Fruit fly (Drosophila melanogaster) whole organism, embryonic: ENCODE results near the gene sau.
A peak's percentile ranks its signal among the peaks of the same experiment; 100 is the strongest.

Experiments
- CG10431 ChIP-seq: fragments of 200-800 bp; sonication (Bioruptor generic); optimal IDR thresholded peaks from 3 replicates; lab custom pipeline; 2018; ENCODE audit warnings: missing biosample characterization, mild to moderate bottlenecking, missing genetic modification characterization
- CG12155 ChIP-seq: fragments of 200-800 bp; sonication (Bioruptor generic); optimal IDR thresholded peaks from 3 replicates; lab custom pipeline; 2016; ENCODE audit warnings: missing biosample characterization, missing genetic modification characterization
- CG12391 ChIP-seq: fragments of 200-800 bp; sonication (Bioruptor generic); optimal IDR thresholded peaks from 3 replicates; lab custom pipeline; 2018; ENCODE audit warnings: missing biosample characterization, mild to moderate bottlenecking, missing genetic modification characterization, moderate library complexity
- CG1602 ChIP-seq: fragments of 200-800 bp; sonication (Bioruptor generic); optimal IDR thresholded peaks from 3 replicates; lab custom pipeline; 2016; ENCODE audit warnings: missing biosample characterization, missing genetic modification characterization
- CG16813 ChIP-seq: fragments of 200-800 bp; sonication (Bioruptor generic); IDR thresholded peaks from 3 replicates; pipeline ENCODE4 v1.3.6; 2022; ENCODE audit warnings: missing biosample characterization, missing genetic modification characterization; ENCODE audit not compliant: partially characterized antibody
- CG2875 ChIP-seq: fragments of 200-800 bp; sonication (Bioruptor generic); optimal IDR thresholded peaks from 2 replicates; lab custom pipeline; 2017; ENCODE audit warnings: missing biosample characterization, mild to moderate bottlenecking, missing genetic modification characterization, missing genetic modification reagents
- CG33557 ChIP-seq: fragments of 200-800 bp; sonication (Bioruptor generic); optimal IDR thresholded peaks from 2 replicates; lab custom pipeline; 2019; ENCODE audit warnings: missing biosample characterization, mild to moderate bottlenecking, missing genetic modification characterization, moderate library complexity
- CG34224 ChIP-seq: fragments of 200-800 bp; sonication (Bioruptor generic); IDR thresholded peaks from 3 replicates; pipeline ENCODE4 v1.3.6; 2022; ENCODE audit warnings: missing biosample characterization, missing genetic modification characterization; ENCODE audit not compliant: partially characterized antibody
- CG34376 ChIP-seq: fragments of 200-800 bp; sonication (Bioruptor generic); optimal IDR thresholded peaks from 2 replicates; lab custom pipeline; 2018; ENCODE audit warnings: missing biosample characterization, mild to moderate bottlenecking, missing genetic modification characterization
- CG4404 ChIP-seq: fragments of 200-800 bp; sonication (Bioruptor generic); IDR thresholded peaks from 2 replicates; pipeline ENCODE4 v1.3.6; 2022; ENCODE audit warnings: missing biosample characterization, missing genetic modification characterization
- CG7745 ChIP-seq: fragments of 200-800 bp; sonication (Bioruptor generic); optimal IDR thresholded peaks from 2 replicates; lab custom pipeline; 2018; ENCODE audit warnings: missing biosample characterization, mild to moderate bottlenecking, missing genetic modification characterization, moderate library complexity
- CG8290 ChIP-seq, 3 experiments: fragments of 200-800 bp; sonication (Bioruptor generic); optimal IDR thresholded peaks; 2 replicates each; lab custom pipeline; 2016 to 2019; ENCODE audit warnings: missing biosample characterization in 3 of 3, missing genetic modification characterization in 3 of 3, mild to moderate bottlenecking in 2 of 3, moderate library complexity in 1 of 3
- CG8388 ChIP-seq: fragments of 200-800 bp; sonication (Bioruptor generic); optimal IDR thresholded peaks from 2 replicates; lab custom pipeline; 2019; ENCODE audit warnings: missing biosample characterization, mild to moderate bottlenecking, missing genetic modification characterization, moderate library complexity
- CG9817 ChIP-seq: fragments of 200-800 bp; sonication (Bioruptor generic); optimal IDR thresholded peaks from 2 replicates; lab custom pipeline; 2018; ENCODE audit warnings: missing biosample characterization, mild to moderate bottlenecking, missing genetic modification characterization, moderate library complexity
- CHES-1-like ChIP-seq: fragments of 200-800 bp; sonication (Bioruptor generic); optimal IDR thresholded peaks from 2 replicates; lab custom pipeline; 2016; ENCODE audit warnings: missing biosample characterization, missing genetic modification characterization
- Dll ChIP-seq: fragments of 200-800 bp; sonication (Bioruptor generic); IDR thresholded peaks from 4 replicates; pipeline ENCODE4 v1.3.6; 2022; ENCODE audit warnings: missing biosample characterization, missing genetic modification characterization; ENCODE audit not compliant: partially characterized antibody
- Doc2 ChIP-seq: fragments of 200-800 bp; sonication (Bioruptor generic); IDR thresholded peaks from 2 replicates; pipeline ENCODE4 v1.3.6; 2022; ENCODE audit warnings: missing biosample characterization, missing genetic modification characterization
- Dp ChIP-seq: fragments of 200-800 bp; sonication (Bioruptor generic); optimal IDR thresholded peaks from 2 replicates; lab custom pipeline; 2018; ENCODE audit warnings: missing biosample characterization, mild to moderate bottlenecking, missing genetic modification characterization, moderate library complexity
- Eip74EF ChIP-seq, 2 experiments: fragments of 200-800 bp in 1 of 2; fragments of >200 bp in 1 of 2; sonication (Bioruptor generic) in 1 of 2; optimal IDR thresholded peaks; 2 replicates each; lab custom pipeline; 2017 to 2019; ENCODE audit warnings: missing biosample characterization in 2 of 2, missing genetic modification characterization in 2 of 2, mild to moderate bottlenecking in 1 of 2, moderate library complexity in 1 of 2
- Fer1 ChIP-seq: fragments of 200-800 bp; sonication (Bioruptor generic); optimal IDR thresholded peaks from 2 replicates; lab custom pipeline; 2017; ENCODE audit warnings: missing biosample characterization, mild to moderate bottlenecking, missing genetic modification characterization
- GATAe ChIP-seq: fragments of 200-800 bp; sonication (Bioruptor generic); conservative IDR thresholded peaks from 2 replicates; pipeline ENCODE4 v1.3.6; 2022; ENCODE audit warnings: missing biosample characterization, missing genetic modification characterization
- HLHmδ ChIP-seq: fragments of 200-800 bp; sonication (Bioruptor generic); optimal IDR thresholded peaks from 2 replicates; lab custom pipeline; 2018; ENCODE audit warnings: missing biosample characterization, mild to moderate bottlenecking, missing genetic modification characterization, moderate library complexity
- MTF-1 ChIP-seq: fragments of 200-800 bp; sonication (Bioruptor generic); optimal IDR thresholded peaks from 2 replicates; lab custom pipeline; 2018; ENCODE audit warnings: missing biosample characterization, mild to moderate bottlenecking, missing genetic modification characterization, borderline replicate concordance
- Scr ChIP-seq: fragments of 200-800 bp; sonication (Bioruptor generic); IDR thresholded peaks from 2 replicates; pipeline ENCODE4 v1.3.6; 2022; ENCODE audit warnings: missing biosample characterization, missing genetic modification characterization; ENCODE audit not compliant: partially characterized antibody
- amos ChIP-seq: fragments of 200-800 bp; sonication (Bioruptor generic); IDR thresholded peaks from 2 replicates; pipeline ENCODE4 v1.3.6; 2022; ENCODE audit warnings: missing biosample characterization, missing genetic modification characterization; ENCODE audit not compliant: partially characterized antibody
- ara ChIP-seq: fragments of 200-800 bp; sonication (Bioruptor generic); IDR thresholded peaks from 2 replicates; pipeline ENCODE4 v1.3.6; 2022; ENCODE audit warnings: missing biosample characterization, missing genetic modification characterization
- bbx ChIP-seq: fragments of 200-800 bp; sonication (Bioruptor generic); IDR thresholded peaks from 2 replicates; pipeline ENCODE4 v1.3.6; 2022; ENCODE audit warnings: missing biosample characterization, missing genetic modification characterization; ENCODE audit not compliant: partially characterized antibody
- bcd ChIP-seq: fragments of 200-800 bp; sonication (Bioruptor generic); optimal IDR thresholded peaks from 2 replicates; lab custom pipeline; 2017; ENCODE audit warnings: missing biosample characterization, mild to moderate bottlenecking, missing genetic modification characterization
- cato ChIP-seq: fragments of 200-800 bp; sonication (Bioruptor generic); optimal IDR thresholded peaks from 2 replicates; lab custom pipeline; 2016; ENCODE audit warnings: missing biosample characterization, missing genetic modification characterization, borderline replicate concordance
- dpn ChIP-seq, 2 experiments: fragments of 200-800 bp; sonication (Bioruptor generic); optimal IDR thresholded peaks; 3 replicates each; lab custom pipeline; 2016; ENCODE audit warnings: missing biosample characterization in 2 of 2, missing genetic modification characterization in 2 of 2
- en ChIP-seq: fragments of 200-800 bp; sonication (Bioruptor generic); optimal IDR thresholded peaks from 2 replicates; lab custom pipeline; 2016; ENCODE audit warnings: missing biosample characterization, missing genetic modification characterization
- gfzf ChIP-seq: fragments of 200-800 bp; sonication (Bioruptor generic); optimal IDR thresholded peaks from 2 replicates; lab custom pipeline; 2016; ENCODE audit warnings: missing biosample characterization, mild to moderate bottlenecking, missing genetic modification characterization, moderate library complexity
- gro ChIP-seq: fragments of 200-800 bp; sonication (Bioruptor generic); optimal IDR thresholded peaks from 2 replicates; lab custom pipeline; 2016; ENCODE audit warnings: missing biosample characterization, missing genetic modification characterization
- her ChIP-seq: fragments of 200-800 bp; sonication (Bioruptor generic); optimal IDR thresholded peaks from 2 replicates; lab custom pipeline; 2016; ENCODE audit warnings: missing biosample characterization, missing genetic modification characterization
- knrl ChIP-seq: fragments of 200-800 bp; sonication (Bioruptor generic); IDR thresholded peaks from 3 replicates; pipeline ENCODE4 v1.3.6; 2022; ENCODE audit warnings: missing biosample characterization, missing genetic modification characterization; ENCODE audit not compliant: partially characterized antibody
- mirr ChIP-seq: fragments of 200-800 bp; sonication (Bioruptor generic); optimal IDR thresholded peaks from 3 replicates; lab custom pipeline; 2018; ENCODE audit warnings: missing biosample characterization, mild to moderate bottlenecking, missing genetic modification characterization
- nmo ChIP-seq: fragments of 200-800 bp; sonication (Bioruptor generic); optimal IDR thresholded peaks from 2 replicates; lab custom pipeline; 2018; ENCODE audit warnings: missing biosample characterization, mild to moderate bottlenecking, missing genetic modification characterization, moderate library complexity
- oc ChIP-seq: fragments of 200-800 bp; sonication (Bioruptor generic); optimal IDR thresholded peaks from 2 replicates; lab custom pipeline; 2018; ENCODE audit warnings: missing biosample characterization, mild to moderate bottlenecking, missing genetic modification characterization, moderate library complexity
- onecut ChIP-seq: fragments of 200-800 bp; sonication (Bioruptor generic); IDR thresholded peaks from 2 replicates; pipeline ENCODE4 v1.3.6; 2022; ENCODE audit warnings: missing biosample characterization, missing genetic modification characterization
- otp ChIP-seq: fragments of 200-800 bp; sonication (Bioruptor generic); IDR thresholded peaks from 3 replicates; pipeline ENCODE4, ENCODE4 v1.3.6; 2022; ENCODE audit warnings: missing biosample characterization, missing genetic modification characterization
- pum ChIP-seq: fragments of 200-800 bp; sonication (Bioruptor generic); optimal IDR thresholded peaks from 2 replicates; lab custom pipeline; 2016; ENCODE audit warnings: missing biosample characterization, missing genetic modification characterization
- pzg ChIP-seq: fragments of 200-800 bp; sonication (Bioruptor generic); optimal IDR thresholded peaks from 3 replicates; lab custom pipeline; 2018; ENCODE audit warnings: missing biosample characterization, mild to moderate bottlenecking, missing genetic modification characterization, moderate library complexity
- slbo ChIP-seq: fragments of 200-800 bp; sonication (Bioruptor generic); IDR thresholded peaks from 2 replicates; pipeline ENCODE4 v1.3.6; 2022; ENCODE audit warnings: missing biosample characterization, missing genetic modification characterization
- stwl ChIP-seq: fragments of 200-800 bp; sonication (Bioruptor generic); optimal IDR thresholded peaks from 3 replicates; lab custom pipeline; 2018; ENCODE audit warnings: missing biosample characterization, mild to moderate bottlenecking, missing genetic modification characterization, moderate library complexity
- ttk ChIP-seq: fragments of 200-800 bp; sonication (Bioruptor generic); IDR thresholded peaks from 2 replicates; pipeline ENCODE4 v2.1.2; 2022; ENCODE audit warnings: missing biosample characterization, missing genetic modification characterization
- zf30C ChIP-seq: fragments of 200-800 bp; sonication (Bioruptor generic); optimal IDR thresholded peaks from 3 replicates; lab custom pipeline; 2018; ENCODE audit warnings: missing biosample characterization, mild to moderate bottlenecking, missing genetic modification characterization
- zfh1 ChIP-seq: fragments of 200-800 bp; sonication (Bioruptor generic); IDR thresholded peaks from 3 replicates; pipeline ENCODE4 v1.3.6; 2022; ENCODE audit warnings: missing biosample characterization, missing genetic modification characterization

Gene sau

dm6 chr2L:2217067-2217684, 9.0 kb upstream of the sau start, which contains the start of the genes CG15386, CG42371 and mio (continued):
- TF ChIP-seq Doc2 (GFP tag; lab: Robert Waterston, UW) (no peak), cato (GFP tag; lab: Kevin White, UChicago) (no peak), onecut (peak; percentile 44; the same call in 1 of the 2 replicates), Eip74EF (GFP tag; optimal IDR thresholded peaks at IDR 0.05; lab: Kevin White, UChicago) (no peak), CG2875 (GFP tag; lab: Kevin White, UChicago) (no peak), CG12155 (GFP tag; lab: Kevin White, UChicago) (peak; percentile 10), CG7745 (tag; lab: Kevin White, UChicago) (no peak), Scr (peak; percentile 52), Dll (GFP tag; lab: Robert Waterston, UW) (peak; percentile 61; the same call in 2 of the 4 replicates), pum (GFP tag; lab: Kevin White, UChicago) (no peak), zf30C (GFP tag; lab: Kevin White, UChicago) (no peak), CG34376 (GFP tag; lab: Kevin White, UChicago) (peak; percentile 68), CG16813 (peak; percentile 57; the same call in 1 of the 3 replicates), knrl (no peak), en (GFP tag; lab: Kevin White, UChicago) (no peak), GATAe (GFP tag; lab: Robert Waterston, UW) (peak; percentile 46; the same call in 1 of the 2 replicates), pzg (GFP tag; lab: Kevin White, UChicago) (peak; percentile 71), MTF-1 (GFP tag; lab: Kevin White, UChicago) (peak; percentile 14), bcd (GFP tag; lab: Kevin White, UChicago) (no peak), otp (GFP tag; lab: Robert Waterston, UW) (no peak), Fer1 (peak; percentile 42), nmo (peak; percentile 26), bbx (peak; percentile 53; the same call in 1 of the 2 replicates), CG9817 (no peak), Dp (GFP tag; lab: Kevin White, UChicago) (peak; percentile 24), CG8388 (GFP tag; lab: Kevin White, UChicago) (no peak), CG12391 (peak; percentile 16), ttk (no peak), CG33557 (GFP tag; lab: Kevin White, UChicago) (no peak), amos (GFP tag; lab: Robert Waterston, UW) (peak; percentile 55; the same call in 1 of the 2 replicates), oc (tag; lab: Kevin White, UChicago) (no peak), CG34224 (peak; percentile 63; the same call in 2 of the 3 replicates), CG4404 (GFP tag; lab: Robert Waterston, UW) (no peak), HLHmδ (no peak), gfzf (GFP tag; lab: Kevin White, UChicago) (peak; percentile 41), CG8290 (GFP tag; optimal IDR thresholded peaks at IDR 0.05; lab: Kevin White, UChicago) (no peak), CG8290 (tag; optimal IDR thresholded peaks at IDR 0.05; lab: Kevin White, UChicago) (peak in 1 of 2 experiments; percentile 71), CG10431 (peak; percentile 100), zfh1 (no peak), slbo (GFP tag; lab: Robert Waterston, UW) (peak; percentile 19; the same call in 1 of the 2 replicates), CG1602 (GFP tag; lab: Kevin White, UChicago) (no peak), mirr (GFP tag; lab: Kevin White, UChicago) (peak; percentile 47), her (GFP tag; lab: Kevin White, UChicago) (peak; percentile 11), CHES-1-like (GFP tag; lab: Kevin White, UChicago) (peak; percentile 59), ara (GFP tag; lab: Robert Waterston, UW) (no peak), dpn (GFP tag; optimal IDR thresholded peaks at IDR 0.05; lab: Kevin White, UChicago) (peak; percentile 15 to 38), stwl (peak; percentile 80), gro (GFP tag; lab: Kevin White, UChicago) (peak; percentile 64)
